Worm (Caenorhabditis elegans) whole organism, L1 larva: Measurements from ENCODE around the gene Y57G11C.42.

Experiments used
- alr-1 ChIP-seq: fragments of 200-800 bp; sonication (Bioruptor generic); optimal IDR thresholded peaks from 2 replicates; lab custom pipeline; 2018; ENCODE audit warnings: borderline replicate concordance, mild to moderate bottlenecking, missing genetic modification characterization, missing compliant biosample characterization
- aly-2 ChIP-seq: fragments of 150-350 bp; optimal IDR thresholded peaks from 2 replicates; lab custom pipeline; 2014; ENCODE audit warnings: missing biosample characterization, missing genetic modification characterization
- elt-2 ChIP-seq: sonication (generic microtip); optimal IDR thresholded peaks from 2 replicates; lab custom pipeline; 2016; ENCODE audit warnings: missing genetic modification characterization, mild to moderate bottlenecking, inconsistent platforms, missing compliant biosample characterization, missing genetic modification reagents
- lin-39 ChIP-seq: fragments of 150-350 bp; optimal IDR thresholded peaks from 2 replicates; lab custom pipeline; 2014; ENCODE audit warnings: missing biosample characterization, missing genetic modification reagents, missing genetic modification characterization
- lsy-2 ChIP-seq, 2 experiments: fragments of 150-350 bp; optimal IDR thresholded peaks; 2 replicates each; lab custom pipeline; 2014; ENCODE audit warnings: missing biosample characterization in 2 of 2, missing genetic modification characterization in 2 of 2
- mdl-1 ChIP-seq, 2 experiments: fragments of 150-350 bp; optimal IDR thresholded peaks; 2 replicates each; lab custom pipeline; 2014 to 2017; ENCODE audit warnings: missing biosample characterization in 2 of 2, missing genetic modification characterization in 2 of 2, inconsistent platforms in 1 of 2
- nhr-20 ChIP-seq: sonication (generic microtip); optimal IDR thresholded peaks from 2 replicates; lab custom pipeline; 2016; ENCODE audit warnings: mild to moderate bottlenecking, missing genetic modification characterization, missing compliant biosample characterization
- nhr-237 ChIP-seq: fragments of 150-350 bp; optimal IDR thresholded peaks from 2 replicates; lab custom pipeline; 2014; ENCODE audit warnings: missing biosample characterization, missing genetic modification characterization
- snpc-4 ChIP-seq: fragments of 150-350 bp; optimal IDR thresholded peaks from 2 replicates; lab custom pipeline; 2014; ENCODE audit warnings: missing biosample characterization, missing genetic modification characterization
- snu-23 ChIP-seq: sonication (generic microtip); optimal IDR thresholded peaks from 2 replicates; lab custom pipeline; 2016; ENCODE audit warnings: missing genetic modification characterization, missing compliant biosample characterization
- unc-86 ChIP-seq: sonication (generic microtip); optimal IDR thresholded peaks from 2 replicates; lab custom pipeline; 2016; ENCODE audit warnings: missing genetic modification characterization, missing compliant biosample characterization

DNA sequence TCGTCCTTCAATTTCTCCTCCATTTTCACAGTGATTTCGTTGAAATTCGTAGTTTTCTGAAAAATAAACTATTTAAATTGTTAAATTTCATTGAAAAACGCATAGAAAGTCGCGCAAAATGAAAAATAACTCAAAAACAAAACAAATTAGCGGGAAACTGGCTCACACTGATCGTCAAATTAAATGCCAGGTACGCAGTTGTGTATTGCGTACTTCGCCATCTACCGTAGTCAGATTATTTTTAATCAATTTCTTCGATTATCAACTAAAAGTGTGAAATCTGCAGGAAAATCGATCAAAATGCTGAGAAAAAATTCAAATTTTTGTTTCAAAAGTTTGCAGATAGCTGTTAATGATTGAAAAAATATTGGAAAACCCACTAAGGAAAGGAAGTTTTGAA is 26.6 kb downstream of the Y57G11C.42 start, which contains the start of gene Y57G11C.499:
- TF ChIP-seq snpc-4 (no peak), nhr-237 (tag; lab: Kevin White, UChicago) (no peak), lsy-2 (tag; optimal IDR thresholded peaks at IDR 0.05; lab: Kevin White, UChicago) (no peak), nhr-20 (tag; lab: Kevin White, UChicago) (no peak), lin-39 (no peak), unc-86 (tag; lab: Kevin White, UChicago) (no peak), snu-23 (GFP tag; lab: Kevin White, UChicago) (no peak), mdl-1 (tag; optimal IDR thresholded peaks at IDR 0.05; lab: Kevin White, UChicago) (no peak), aly-2 (no peak), alr-1 (tag; lab: Kevin White, UChicago) (no peak), elt-2 (tag; lab: Kevin White, UChicago) (no peak)
